Worm (Caenorhabditis elegans) whole organism, early embryonic: ENCODE results near the gene T19C3.5.

Source experiments
- ama-1 ChIP-seq: fragments of 150-350 bp; optimal IDR thresholded peaks from 2 replicates; lab custom pipeline; 2014
- tra-4 ChIP-seq: sonication (generic microtip); optimal IDR thresholded peaks from 2 replicates; lab custom pipeline; 2017; ENCODE audit warnings: missing genetic modification characterization, missing compliant biosample characterization

DNA sequence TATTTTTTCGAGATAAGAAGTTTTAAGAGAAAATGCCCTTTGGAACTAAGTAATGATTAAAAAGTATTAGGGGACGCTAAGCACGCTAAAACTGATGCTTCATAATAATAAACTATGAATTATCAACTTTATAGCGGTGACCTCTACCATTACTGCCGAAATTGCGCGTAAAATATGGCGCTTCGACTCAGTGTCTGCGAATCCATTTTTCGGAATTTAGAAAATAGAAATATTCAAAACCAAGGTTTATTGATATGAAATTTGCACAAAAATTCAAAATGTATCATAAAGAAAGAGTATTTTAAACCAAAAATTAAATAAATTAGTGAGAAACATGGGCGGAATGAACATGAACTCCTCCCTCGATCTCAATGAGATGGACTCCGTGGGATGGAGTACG is 28.5 kb downstream of the T19C3.5 start:
- no peak for TF ChIP-seq ama-1 (lab: Kevin White, UChicago)
- no peak for TF ChIP-seq tra-4 (tag; lab: Kevin White, UChicago)
